Fruit fly (Drosophila melanogaster): ENCODE results near the gene Gr93b.

Gene Gr93b

DNA sequence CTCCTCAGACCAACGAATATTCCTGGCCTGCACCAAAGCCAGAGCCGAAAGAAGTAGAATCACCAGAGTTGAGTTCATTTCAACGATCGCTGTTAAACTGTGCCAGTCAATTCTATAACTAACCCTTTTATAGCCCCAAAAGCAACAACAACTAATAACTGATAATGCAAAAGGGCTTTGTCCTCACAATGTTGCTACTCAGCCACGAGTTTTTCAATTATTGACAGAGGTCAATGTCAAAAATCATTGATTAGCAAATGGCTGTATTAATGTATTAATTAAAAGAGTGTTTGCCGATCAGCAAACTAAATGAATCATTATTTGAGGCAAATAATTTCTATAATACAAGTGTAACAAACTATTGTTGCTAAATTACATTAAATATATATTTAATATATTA lies 40.8 kb upstream of the Gr93b start, which contains the start of gene fit:
fit (minus strand) TSS at position 101 of the 400 bp plus-strand sequence.
- TF ChIP-seq gt (GFP tag; IDR thresholded peaks at IDR 0.05) (no peak), chn (GFP tag; optimal IDR thresholded peaks at IDR 0.05) (no peak), CG14710 (tag; optimal IDR thresholded peaks at IDR 0.05) (no peak), tgo (GFP tag; IDR thresholded peaks at IDR 0.05) (no peak), Opbp (GFP tag; IDR thresholded peaks at IDR 0.05; ENCODE audit: partially characterized antibody) (no peak), fru (optimal IDR thresholded peaks at IDR 0.05) (no peak), CG11723 (GFP tag; optimal IDR thresholded peaks at IDR 0.05) (no peak), CG6791 (GFP tag; IDR thresholded peaks at IDR 0.05; ENCODE audit: partially characterized antibody) (no peak), Myb (GFP tag; optimal IDR thresholded peaks at IDR 0.05) (no peak), cg (GFP tag; optimal IDR thresholded peaks at IDR 0.05) (no peak), CG10209 (GFP tag; optimal IDR thresholded peaks at IDR 0.05) (no peak), pb (GFP tag; optimal IDR thresholded peaks at IDR 0.05) (no peak)

DNA sequence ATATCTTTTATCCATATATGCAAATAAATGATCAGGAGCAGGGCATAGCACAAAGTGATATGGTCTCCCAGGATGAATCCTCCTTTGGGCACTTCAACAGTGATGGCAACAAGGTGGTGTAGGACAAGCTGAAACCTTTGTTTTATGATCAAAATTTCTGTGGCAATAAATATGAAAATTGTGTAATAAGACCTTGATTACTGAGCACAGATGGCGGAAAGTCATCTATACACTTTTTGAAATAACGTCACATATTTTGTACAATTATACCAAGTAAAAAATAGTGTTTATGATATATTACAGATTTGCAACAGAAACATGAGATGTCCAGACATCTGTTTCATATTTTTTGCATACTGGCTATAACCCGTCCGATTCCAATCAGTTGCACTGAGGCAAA lies 36.9 kb upstream of the Gr93b start, which contains the start of gene CG31465:
CG31465 (plus strand) TSS at position 301 of the 400 bp plus-strand sequence.
- TF ChIP-seq CG10431 (GFP tag; optimal IDR thresholded peaks at IDR 0.05) (no peak), CG2202 (tag; optimal IDR thresholded peaks at IDR 0.05) (no peak), Stat92E (GFP tag; optimal IDR thresholded peaks at IDR 0.05) (no peak), CG7839 (tag; optimal IDR thresholded peaks at IDR 0.05) (no peak), CG17829 (tag; optimal IDR thresholded peaks at IDR 0.05) (no peak), CG4424 (GFP tag; optimal IDR thresholded peaks at IDR 0.05) (no peak), CG9876 (GFP tag; optimal IDR thresholded peaks at IDR 0.05) (no peak)

DNA sequence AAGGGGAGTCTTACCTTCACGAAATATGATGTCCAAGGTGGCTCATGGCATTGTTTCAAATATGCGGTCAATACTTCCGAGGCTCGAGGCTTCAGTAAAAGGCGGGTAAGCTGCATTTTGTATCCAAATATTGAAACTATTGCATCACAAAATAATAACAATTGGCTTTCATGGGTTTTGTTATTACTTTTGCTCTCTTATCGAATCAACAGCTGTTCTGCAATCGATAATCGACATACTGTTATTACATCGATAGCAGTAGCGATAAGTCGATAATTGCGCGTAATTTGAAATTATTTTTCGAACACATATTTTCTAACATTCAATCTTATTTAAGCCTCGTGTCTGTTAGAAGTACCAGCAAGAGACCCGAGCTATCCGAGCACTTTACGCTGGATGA lies 34.9 kb upstream of the Gr93b start, which contains the start of gene CG34148:
CG34148 (minus strand) TSS at position 214 of the 400 bp plus-strand sequence.
- TF ChIP-seq Doc3 (GFP tag; IDR thresholded peaks at IDR 0.05; ENCODE audit: partially characterized antibody) (peak; percentile 60; the same call in 2 of the 3 replicates), MBD-R2 (GFP tag; IDR thresholded peaks at IDR 0.05) (peak; percentile 69), Dll (GFP tag; IDR thresholded peaks at IDR 0.05; ENCODE audit: partially characterized antibody) (peak; percentile 82), chinmo (GFP tag; IDR thresholded peaks at IDR 0.05; ENCODE audit: partially characterized antibody) (0 out of 4 replicates have a peak, but pooled peaks have one; percentile 81), CG12391 (tag; optimal IDR thresholded peaks at IDR 0.05) (no peak), E2f2 (GFP tag; IDR thresholded peaks at IDR 0.05) (peak; percentile 92), CG10267 (tag; optimal IDR thresholded peaks at IDR 0.05) (peak; percentile 34), knrl (GFP tag; IDR thresholded peaks at IDR 0.05; ENCODE audit: partially characterized antibody) (peak; percentile 50; the same call in 1 of the 3 replicates), Sry-δ (GFP tag; optimal IDR thresholded peaks at IDR 0.05) (peak; percentile 28), crp (GFP tag; optimal IDR thresholded peaks at IDR 0.05) (peak; percentile 45 to 90), CG10654 (GFP tag; optimal IDR thresholded peaks at IDR 0.05) (no peak), nerfin-2 (GFP tag; IDR thresholded peaks at IDR 0.05; ENCODE audit: partially characterized antibody) (peak; percentile 80), caup (GFP tag; optimal IDR thresholded peaks at IDR 0.05; ENCODE audit: severe bottlenecking) (no peak), grau (tag; optimal IDR thresholded peaks at IDR 0.05) (no peak), CG10979 (tag; optimal IDR thresholded peaks at IDR 0.05) (no peak), hbn (GFP tag; IDR thresholded peaks at IDR 0.05; ENCODE audit: partially characterized antibody) (peak; percentile 77), Opbp (GFP tag; IDR thresholded peaks at IDR 0.05; ENCODE audit: partially characterized antibody) (peak; percentile 68; the same call in 2 of the 3 replicates), eve (GFP tag; optimal IDR thresholded peaks at IDR 0.05) (no peak), CG13287 (GFP tag; IDR thresholded peaks at IDR 0.05; ENCODE audit: partially characterized antibody) (peak; percentile 83), gsb-n (tag; optimal IDR thresholded peaks at IDR 0.05) (no peak), CG7963 (GFP tag; IDR thresholded peaks at IDR 0.05; ENCODE audit: partially characterized antibody) (peak; percentile 73), NFAT (GFP tag; IDR thresholded peaks at IDR 0.05) (no peak), CG6813 (GFP tag; optimal IDR thresholded peaks at IDR 0.05) (no peak), amos (GFP tag; IDR thresholded peaks at IDR 0.05; ENCODE audit: partially characterized antibody) (peak; percentile 65; the same call in 1 of the 2 replicates), unc-4 (GFP tag; IDR thresholded peaks at IDR 0.05; ENCODE audit: partially characterized antibody) (peak; percentile 73), inv (GFP tag; IDR thresholded peaks at IDR 0.05; ENCODE audit: partially characterized antibody) (peak; percentile 36; the same call in 1 of the 2 replicates), vnd (GFP tag; IDR thresholded peaks at IDR 0.05; ENCODE audit: partially characterized antibody) (peak; percentile 67; the same call in 2 of the 3 replicates)
